Worm (Caenorhabditis elegans) whole organism, L4/young adult: ENCODE results near the gene rpb-4.

Experiments
- W03F9.2 ChIP-seq: fragments of 150-350 bp; optimal IDR thresholded peaks from 2 replicates; lab custom pipeline; 2014; ENCODE audit warnings: missing biosample characterization, missing genetic modification characterization
- dao-5 ChIP-seq: sonication (generic microtip); optimal IDR thresholded peaks from 2 replicates; lab custom pipeline; 2016; ENCODE audit warnings: missing genotype, missing genetic modification characterization, moderate library complexity, missing compliant biosample characterization
- him-1 ChIP-seq: sonication (generic microtip); optimal IDR thresholded peaks from 2 replicates; lab custom pipeline; 2016; ENCODE audit warnings: missing genotype, missing genetic modification reagents, missing genetic modification characterization, missing compliant biosample characterization

DNA sequence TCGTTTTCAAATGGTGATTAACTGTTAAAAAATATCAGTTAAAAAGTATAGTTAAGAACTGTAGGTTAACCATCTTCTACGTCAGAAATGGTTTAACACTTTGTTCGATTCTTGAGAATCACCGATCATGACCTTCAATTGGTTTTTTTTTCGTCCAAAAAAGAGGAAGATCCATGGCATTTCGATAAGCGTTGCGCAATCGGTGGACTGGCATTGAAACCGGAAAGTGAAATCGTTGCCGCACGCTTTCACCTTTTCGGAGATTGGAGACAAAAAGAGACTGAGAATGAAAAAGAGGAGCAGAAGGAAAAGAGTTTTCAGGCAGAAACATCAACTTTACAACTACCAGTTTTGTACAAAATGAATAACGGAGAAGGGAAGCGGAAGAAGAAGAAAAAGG, 31.0 kb downstream of the rpb-4 start:
- TF ChIP-seq dao-5 (tag; lab: Kevin White, UChicago): no peak
- no peak for TF ChIP-seq W03F9.2 (tag; lab: Kevin White, UChicago)
- TF ChIP-seq him-1: no peak
